Worm (Caenorhabditis elegans) whole organism, L1 larva: ENCODE data around the gene rbm-25.

Experiments
- F16B12.6 ChIP-seq: fragments of 150-350 bp; optimal IDR thresholded peaks from 2 replicates; lab custom pipeline; 2014; ENCODE audit warnings: missing biosample characterization, missing genetic modification characterization
- Y116A8C.19 ChIP-seq: sonication (generic microtip); optimal IDR thresholded peaks from 2 replicates; lab custom pipeline; 2016; ENCODE audit warnings: missing compliant biosample characterization, missing genetic modification characterization, borderline replicate concordance
- aha-1 ChIP-seq: fragments of 150-350 bp; optimal IDR thresholded peaks from 2 replicates; lab custom pipeline; 2014; ENCODE audit warnings: missing biosample characterization, missing genetic modification characterization
- alr-1 ChIP-seq: fragments of 200-800 bp; sonication (Bioruptor generic); optimal IDR thresholded peaks from 2 replicates; lab custom pipeline; 2018; ENCODE audit warnings: borderline replicate concordance, mild to moderate bottlenecking, missing genetic modification characterization, missing compliant biosample characterization
- ceh-63 ChIP-seq: fragments of 200-800 bp; sonication (Bioruptor generic); optimal IDR thresholded peaks from 2 replicates; lab custom pipeline; 2018; ENCODE audit warnings: mild to moderate bottlenecking, missing genetic modification characterization, missing compliant biosample characterization
- ceh-82 ChIP-seq, 3 experiments: fragments of 150-350 bp in 1 of 3; sonication (generic microtip) in 2 of 3; optimal IDR thresholded peaks; 2 replicates each; lab custom pipeline; 2014 to 2017; ENCODE audit warnings: missing biosample characterization in 3 of 3, missing genetic modification characterization in 3 of 3
- ceh-90 ChIP-seq: sonication (generic microtip); optimal IDR thresholded peaks from 2 replicates; lab custom pipeline; 2016; ENCODE audit warnings: missing genetic modification characterization, missing compliant biosample characterization
- ces-1 ChIP-seq: fragments of 150-350 bp; optimal IDR thresholded peaks from 2 replicates; lab custom pipeline; 2014; ENCODE audit warnings: missing biosample characterization, missing genetic modification reagents, missing genetic modification characterization
- dpl-1 ChIP-seq, 3 experiments: fragments of 150-350 bp in 2 of 3; sonication (generic microtip) in 1 of 3; optimal IDR thresholded peaks; 2 replicates each; lab custom pipeline; 2014 to 2017; ENCODE audit warnings: missing biosample characterization in 3 of 3, missing genetic modification characterization in 3 of 3, missing genetic modification reagents in 3 of 3
- efl-1 ChIP-seq, 4 experiments: fragments of 150-350 bp; optimal IDR thresholded peaks in 3 of 4; peaks in 1 of 4; 1 replicate in 1 of 4; 2 replicates in 3 of 4; lab custom pipeline; 2014; ENCODE audit warnings: missing biosample characterization in 2 of 4, missing genetic modification characterization in 2 of 4, missing genetic modification reagents in 2 of 4
- egl-27 ChIP-seq, 2 experiments: fragments of 150-350 bp in 1 of 2; sonication (generic microtip); optimal IDR thresholded peaks; 3 replicates each; lab custom pipeline; 2017 to 2018; ENCODE audit warnings: missing biosample characterization in 2 of 2, missing genetic modification characterization in 2 of 2, missing genetic modification reagents in 2 of 2
- elt-3 ChIP-seq, 6 experiments: fragments of 150-350 bp in 1 of 6; sonication (generic microtip); optimal IDR thresholded peaks; 2 replicates each; lab custom pipeline; 2017 to 2018; ENCODE audit warnings: missing biosample characterization in 6 of 6, missing genetic modification characterization in 6 of 6, inconsistent platforms in 1 of 6
- ets-5 ChIP-seq: fragments of 200-800 bp; sonication (Bioruptor generic); IDR thresholded peaks from 2 replicates; pipeline ENCODE4 v1.3.6; 2022; ENCODE audit warnings: missing genetic modification characterization, missing compliant biosample characterization
- fkh-10 ChIP-seq: sonication (generic microtip); optimal IDR thresholded peaks from 2 replicates; lab custom pipeline; 2017; ENCODE audit warnings: missing biosample characterization, missing genetic modification reagents, missing genetic modification characterization
- fkh-4 ChIP-seq: sonication (generic microtip); optimal IDR thresholded peaks from 2 replicates; lab custom pipeline; 2016; ENCODE audit warnings: missing compliant biosample characterization, missing genetic modification characterization, borderline replicate concordance
- fkh-8 ChIP-seq: sonication (generic microtip); optimal IDR thresholded peaks from 2 replicates; lab custom pipeline; 2016; ENCODE audit warnings: mild to moderate bottlenecking, missing genetic modification characterization, missing compliant biosample characterization
- fos-1 ChIP-seq: fragments of 150-350 bp; optimal IDR thresholded peaks from 2 replicates; lab custom pipeline; 2014; ENCODE audit warnings: missing biosample characterization, missing genetic modification characterization
- lin-13 ChIP-seq: fragments of 150-350 bp; optimal IDR thresholded peaks from 2 replicates; lab custom pipeline; 2014; ENCODE audit warnings: missing biosample characterization, missing genetic modification reagents, missing genetic modification characterization
- lin-14 ChIP-seq: fragments of 200-800 bp; sonication (Bioruptor generic); optimal IDR thresholded peaks from 2 replicates; lab custom pipeline; 2018; ENCODE audit warnings: mild to moderate bottlenecking, missing genetic modification characterization, moderate library complexity, missing compliant biosample characterization
- lin-35 ChIP-seq, 2 experiments: fragments of 150-350 bp; optimal IDR thresholded peaks; 2 replicates each; lab custom pipeline; 2014; ENCODE audit warnings: missing biosample characterization in 2 of 2, missing genetic modification characterization in 2 of 2, missing genetic modification reagents in 2 of 2
- lsy-2 ChIP-seq, 2 experiments: fragments of 150-350 bp; optimal IDR thresholded peaks; 2 replicates each; lab custom pipeline; 2014; ENCODE audit warnings: missing biosample characterization in 2 of 2, missing genetic modification characterization in 2 of 2
- mdl-1 ChIP-seq, 2 experiments: fragments of 150-350 bp; optimal IDR thresholded peaks; 2 replicates each; lab custom pipeline; 2014 to 2017; ENCODE audit warnings: missing biosample characterization in 2 of 2, missing genetic modification characterization in 2 of 2, inconsistent platforms in 1 of 2
- nhr-12 ChIP-seq: sonication (generic microtip); optimal IDR thresholded peaks from 2 replicates; lab custom pipeline; 2017; ENCODE audit warnings: missing biosample characterization, missing genetic modification characterization
- nhr-19 ChIP-seq: fragments of 200-800 bp; sonication (Bioruptor generic); conservative IDR thresholded peaks from 2 replicates; pipeline ENCODE4 v1.3.6; 2022; ENCODE audit warnings: missing genetic modification characterization, missing compliant biosample characterization
- nhr-237 ChIP-seq: fragments of 150-350 bp; optimal IDR thresholded peaks from 2 replicates; lab custom pipeline; 2014; ENCODE audit warnings: missing biosample characterization, missing genetic modification characterization
- nhr-28 ChIP-seq: fragments of 150-350 bp; optimal IDR thresholded peaks from 2 replicates; lab custom pipeline; 2014; ENCODE audit warnings: missing biosample characterization, missing genetic modification characterization
- nhr-47 ChIP-seq: sonication (generic microtip); optimal IDR thresholded peaks from 2 replicates; lab custom pipeline; 2016; ENCODE audit warnings: mild to moderate bottlenecking, missing genetic modification characterization, moderate library complexity, missing compliant biosample characterization
- nhr-76 ChIP-seq: sonication (generic microtip); optimal IDR thresholded peaks from 2 replicates; lab custom pipeline; 2017; ENCODE audit warnings: missing biosample characterization, missing genetic modification characterization
- nhr-84 ChIP-seq: sonication (generic microtip); optimal IDR thresholded peaks from 2 replicates; lab custom pipeline; 2017; ENCODE audit warnings: missing biosample characterization, missing genetic modification characterization
- nhr-85 ChIP-seq: sonication (generic microtip); peaks from one replicate; lab custom pipeline; 2016; ENCODE audit warnings: missing genetic modification characterization, inconsistent platforms, missing compliant biosample characterization
- nhr-90 ChIP-seq: sonication (generic microtip); optimal IDR thresholded peaks from 2 replicates; lab custom pipeline; 2016; ENCODE audit warnings: mild to moderate bottlenecking, missing genetic modification characterization, missing compliant biosample characterization; ENCODE audit not compliant: poor library complexity
- pag-3 ChIP-seq: sonication (generic microtip); optimal IDR thresholded peaks from 2 replicates; lab custom pipeline; 2017; ENCODE audit warnings: missing genetic modification characterization, mild to moderate bottlenecking, missing compliant biosample characterization, antibody characterized with exemption, borderline replicate concordance; ENCODE audit not compliant: insufficient read depth
- pax-3 ChIP-seq: fragments of 200-800 bp; sonication (Bioruptor generic); optimal IDR thresholded peaks from 2 replicates; lab custom pipeline; 2018; ENCODE audit warnings: mild to moderate bottlenecking, missing genetic modification characterization, moderate library complexity, missing compliant biosample characterization
- skn-1 ChIP-seq: fragments of 150-350 bp; optimal IDR thresholded peaks from 2 replicates; lab custom pipeline; 2014; ENCODE audit warnings: missing biosample characterization, missing genetic modification characterization
- snpc-4 ChIP-seq: fragments of 150-350 bp; optimal IDR thresholded peaks from 2 replicates; lab custom pipeline; 2014; ENCODE audit warnings: missing biosample characterization, missing genetic modification characterization
- snu-23 ChIP-seq: sonication (generic microtip); optimal IDR thresholded peaks from 2 replicates; lab custom pipeline; 2016; ENCODE audit warnings: missing genetic modification characterization, missing compliant biosample characterization
- sox-4 ChIP-seq: sonication (generic microtip); optimal IDR thresholded peaks from 2 replicates; lab custom pipeline; 2016; ENCODE audit warnings: missing genetic modification characterization, missing compliant biosample characterization
- sptf-1 ChIP-seq: fragments of 150-350 bp; optimal IDR thresholded peaks from 2 replicates; lab custom pipeline; 2014; ENCODE audit warnings: missing biosample characterization, missing genetic modification characterization
- sup-37 ChIP-seq: fragments of 200-800 bp; sonication (Bioruptor generic); optimal IDR thresholded peaks from 2 replicates; lab custom pipeline; 2018; ENCODE audit warnings: mild to moderate bottlenecking, missing genetic modification characterization, missing compliant biosample characterization
- unc-130 ChIP-seq: fragments of 150-350 bp; optimal IDR thresholded peaks from 2 replicates; lab custom pipeline; 2017; ENCODE audit warnings: missing biosample characterization, missing genetic modification characterization, inconsistent platforms
- unc-62 ChIP-seq: fragments of 150-350 bp; optimal IDR thresholded peaks from 2 replicates; lab custom pipeline; 2014; ENCODE audit warnings: missing biosample characterization, missing genetic modification reagents, missing genetic modification characterization
- unc-86 ChIP-seq: sonication (generic microtip); optimal IDR thresholded peaks from 2 replicates; lab custom pipeline; 2016; ENCODE audit warnings: missing genetic modification characterization, missing compliant biosample characterization
- vab-15 ChIP-seq: sonication (generic microtip); optimal IDR thresholded peaks from 2 replicates; lab custom pipeline; 2017; ENCODE audit warnings: missing genotype, mild to moderate bottlenecking, missing genetic modification characterization, missing compliant biosample characterization
- xbp-1 ChIP-seq: sonication (generic microtip); optimal IDR thresholded peaks from 2 replicates; lab custom pipeline; 2016; ENCODE audit warnings: missing genetic modification characterization, missing compliant biosample characterization

The rbm-25 gene

ce11 chrV:12450441-12450840 lies 47.6 kb upstream of the rbm-25 start, which contains the start of gene F28C1.1 (continued):
- no peak for TF ChIP-seq aha-1 (tag; lab: Kevin White, UChicago)
- no peak for TF ChIP-seq lin-13
- TF ChIP-seq sptf-1, result no peak
- no peak for TF ChIP-seq ces-1 (GFP tag; lab: Kevin White, UChicago)
- peak; percentile 3 for TF ChIP-seq nhr-237
- no peak for TF ChIP-seq F16B12.6 (tag; lab: Kevin White, UChicago)
- TF ChIP-seq alr-1 (tag; lab: Kevin White, UChicago), result no peak
- TF ChIP-seq sox-4 (tag; lab: Kevin White, UChicago), result no peak

ce11 chrV:12455695-12456094 lies 42.3 kb upstream of the rbm-25 start:
- TF ChIP-seq nhr-19, result no peak
- no peak for TF ChIP-seq pag-3
- no peak for TF ChIP-seq nhr-85 (tag; lab: Kevin White, UChicago)
- TF ChIP-seq dpl-1 (GFP tag; optimal IDR thresholded peaks at IDR 0.05; lab: Kevin White, UChicago), result peak in 1 of 3 experiments; percentile 0
- TF ChIP-seq elt-3 (tag; optimal IDR thresholded peaks at IDR 0.05; lab: Kevin White, UChicago), result no peak
- TF ChIP-seq unc-130, result no peak
- no peak for TF ChIP-seq egl-27 (tag; optimal IDR thresholded peaks at IDR 0.05; lab: Kevin White, UChicago)
- peak; percentile 3 for TF ChIP-seq fkh-10
- TF ChIP-seq lin-14, result peak; percentile 45
- TF ChIP-seq fkh-8 (tag; lab: Kevin White, UChicago), result no peak
- no peak for TF ChIP-seq ets-5 (GFP tag; lab: Robert Waterston, UW)
- no peak for TF ChIP-seq skn-1 (tag; lab: Kevin White, UChicago)
- TF ChIP-seq ceh-82 (tag; optimal IDR thresholded peaks at IDR 0.05; lab: Kevin White, UChicago), result peak in 1 of 3 experiments; percentile 19
- TF ChIP-seq nhr-90 (tag; lab: Kevin White, UChicago), result no peak

- TF ChIP-seq Y116A8C.19, result no peak
- TF ChIP-seq xbp-1, result no peak
- TF ChIP-seq snpc-4 (tag; lab: Kevin White, UChicago), result no peak
- no peak for TF ChIP-seq efl-1 (optimal IDR thresholded peaks at IDR 0.05; lab: Kevin White, UChicago)
- TF ChIP-seq efl-1 (GFP tag; optimal IDR thresholded peaks at IDR 0.05 in 1 of 2; lab: Kevin White, UChicago), result peak in 1 of 2 experiments; percentile 37
- TF ChIP-seq aha-1 (tag; lab: Kevin White, UChicago), result no peak
- TF ChIP-seq nhr-47, result no peak
- TF ChIP-seq nhr-84 (tag; lab: Kevin White, UChicago), result no peak
These were observed 37.4 kb upstream of the rbm-25 start for ce11 chrV:12460583-12460982.

ce11 chrV:12462908-12463307 lies 35.1 kb upstream of the rbm-25 start, which contains the start of gene egl-10:
egl-10 (minus strand) TSS chrV:12463008.
- TF ChIP-seq lin-35 (GFP tag; optimal IDR thresholded peaks at IDR 0.05; lab: Kevin White, UChicago) (peak in 1 of 2 experiments; percentile 4), efl-1 (optimal IDR thresholded peaks at IDR 0.05; lab: Kevin White, UChicago) (peak; percentile 19 to 29), efl-1 (GFP tag; optimal IDR thresholded peaks at IDR 0.05 in 1 of 2; lab: Kevin White, UChicago) (peak in 1 of 2 experiments; percentile 65), unc-86 (tag; lab: Kevin White, UChicago) (no peak), fkh-4 (tag; lab: Kevin White, UChicago) (no peak), lin-14 (peak; percentile 6), lsy-2 (tag; optimal IDR thresholded peaks at IDR 0.05; lab: Kevin White, UChicago) (peak in 1 of 2 experiments; percentile 10), nhr-85 (tag; lab: Kevin White, UChicago) (no peak)
- TF ChIP-seq, all 84 proteins: peak for 4

ce11 chrV:12465399-12465798 lies 32.6 kb upstream of the rbm-25 start:
- TF ChIP-seq sup-37 (GFP tag; lab: Kevin White, UChicago) (peak; percentile 16), ces-1 (GFP tag; lab: Kevin White, UChicago) (no peak), lsy-2 (tag; optimal IDR thresholded peaks at IDR 0.05; lab: Kevin White, UChicago) (peak; percentile 75 to 83), unc-62 (GFP tag; lab: Kevin White, UChicago) (no peak), fkh-4 (tag; lab: Kevin White, UChicago) (no peak), nhr-19 (peak; percentile 82), fos-1 (tag; lab: Kevin White, UChicago) (peak; percentile 22), nhr-76 (tag; lab: Kevin White, UChicago) (no peak), snu-23 (GFP tag; lab: Kevin White, UChicago) (peak; percentile 91), vab-15 (tag; lab: Kevin White, UChicago) (no peak), ceh-90 (tag; lab: Kevin White, UChicago) (no peak), alr-1 (tag; lab: Kevin White, UChicago) (no peak), nhr-28 (tag; lab: Kevin White, UChicago) (no peak), ceh-63 (peak; percentile 68), nhr-12 (tag; lab: Kevin White, UChicago) (no peak), mdl-1 (tag; optimal IDR thresholded peaks at IDR 0.05; lab: Kevin White, UChicago) (peak in 1 of 2 experiments; percentile 76), ceh-82 (tag; optimal IDR thresholded peaks at IDR 0.05; lab: Kevin White, UChicago) (peak; percentile 34 to 62 (median 57)), pax-3 (peak; percentile 84)
